Worm (Caenorhabditis elegans): Measurements from ENCODE around the gene wdr-5.2.

DNA sequence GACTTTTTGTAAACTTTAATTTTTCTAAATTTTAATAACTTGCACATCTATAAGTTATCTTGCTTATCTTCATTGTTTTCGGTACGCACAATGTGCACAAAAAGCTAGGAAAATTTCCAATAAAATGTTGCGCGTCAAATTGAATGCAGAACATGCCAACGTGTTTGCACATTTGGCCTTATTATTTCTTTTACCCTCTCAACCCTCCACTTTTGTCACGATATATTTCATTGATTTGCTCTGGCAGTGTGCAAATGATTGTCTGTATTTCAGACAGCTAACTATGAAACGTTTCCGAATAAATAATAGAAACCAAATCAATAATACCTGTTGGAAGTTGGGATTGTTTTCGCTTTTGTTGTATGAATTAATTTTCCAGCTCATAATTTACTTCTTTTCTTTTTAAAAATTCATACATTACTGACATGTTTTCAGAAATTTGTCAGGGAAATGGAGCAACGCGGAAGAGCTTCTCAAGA, at the start of gene wdr-5.2:
- TF ChIP-seq pag-3 (tag; optimal IDR thresholded peaks at IDR 0.05; ENCODE audit: borderline replicate concordance): no peak
- no peak for TF ChIP-seq ceh-22 (tag; optimal IDR thresholded peaks at IDR 0.05)
- no peak for TF ChIP-seq mec-3 (tag; optimal IDR thresholded peaks at IDR 0.05; ENCODE audit: borderline replicate concordance)
- TF ChIP-seq ceh-18 (tag; optimal IDR thresholded peaks at IDR 0.05): no peak
- TF ChIP-seq unc-86 (tag; optimal IDR thresholded peaks at IDR 0.05): no peak
- TF ChIP-seq dmd-4 (tag; optimal IDR thresholded peaks at IDR 0.05; ENCODE audit: borderline replicate concordance): no peak
- no peak for TF ChIP-seq fkh-10 (GFP tag; optimal IDR thresholded peaks at IDR 0.05)

Data from whole organism, late embryonic.